Worm (Caenorhabditis elegans): ENCODE results near the gene cpf-1.

cpf-1 gene

ce11 chrII:8610085-8610484 lies 7.8 kb upstream of the cpf-1 start, which contains the start of gene F28C6.9:
Gene F28C6.9, minus strand, starts transcription at chrII:8610185.
- TF ChIP-seq nhr-76 (tag; optimal IDR thresholded peaks at IDR 0.05): no peak
- no peak for TF ChIP-seq cnd-1 (tag; optimal IDR thresholded peaks at IDR 0.05)
- no peak for TF ChIP-seq M03D4.4 (tag; optimal IDR thresholded peaks at IDR 0.05)
- no peak for TF ChIP-seq zip-8 (tag; optimal IDR thresholded peaks at IDR 0.05)
- no peak for TF ChIP-seq mls-2 (tag; optimal IDR thresholded peaks at IDR 0.05)
- TF ChIP-seq lin-32 (GFP tag; optimal IDR thresholded peaks at IDR 0.05): no peak
- no peak for TF ChIP-seq nhr-237 (tag; optimal IDR thresholded peaks at IDR 0.05)
- TF ChIP-seq ham-2 (GFP tag; optimal IDR thresholded peaks at IDR 0.05): no peak
- TF ChIP-seq sem-2 (GFP tag; optimal IDR thresholded peaks at IDR 0.05): no peak

- TF ChIP-seq nhr-12 (tag; optimal IDR thresholded peaks at IDR 0.05) (no peak), elt-3 (tag; optimal IDR thresholded peaks at IDR 0.05) (no peak), nhr-28 (tag; optimal IDR thresholded peaks at IDR 0.05) (no peak), lin-13 (tag; optimal IDR thresholded peaks at IDR 0.05) (no peak), hlh-1 (tag; optimal IDR thresholded peaks at IDR 0.05) (no peak), ceh-43 (GFP tag; optimal IDR thresholded peaks at IDR 0.05) (no peak), elt-1 (tag; optimal IDR thresholded peaks at IDR 0.05; ENCODE audit: borderline replicate concordance, insufficient read depth) (no peak), zip-8 (tag; optimal IDR thresholded peaks at IDR 0.05) (no peak), nhr-237 (tag; optimal IDR thresholded peaks at IDR 0.05) (no peak), lsy-2 (tag; optimal IDR thresholded peaks at IDR 0.05) (no peak), unc-120 (tag; optimal IDR thresholded peaks at IDR 0.05; ENCODE audit: poor library complexity, severe bottlenecking) (no peak), flh-1 (GFP tag; optimal IDR thresholded peaks at IDR 0.05) (no peak), ceh-39 (tag; optimal IDR thresholded peaks at IDR 0.05) (no peak), snpc-4 (tag; optimal IDR thresholded peaks at IDR 0.05) (no peak), lin-32 (GFP tag; optimal IDR thresholded peaks at IDR 0.05) (no peak), mls-2 (tag; optimal IDR thresholded peaks at IDR 0.05) (no peak)
Measured at ce11 chrII:8607662-8608061, 5.4 kb upstream of the cpf-1 start, which contains the start of gene F28C6.10. Gene F28C6.10, plus strand, starts transcription at chrII:8607962.

- TF ChIP-seq ztf-11 (tag; optimal IDR thresholded peaks at IDR 0.05) (no peak), unc-39 (tag; optimal IDR thresholded peaks at IDR 0.05) (no peak), elt-1 (tag; optimal IDR thresholded peaks at IDR 0.05; ENCODE audit: borderline replicate concordance, insufficient read depth) (no peak), ceh-83 (GFP tag; optimal IDR thresholded peaks at IDR 0.05) (no peak), nhr-237 (tag; optimal IDR thresholded peaks at IDR 0.05) (no peak), blmp-1 (tag; optimal IDR thresholded peaks at IDR 0.05) (no peak), mls-2 (tag; optimal IDR thresholded peaks at IDR 0.05) (no peak), mab-5 (tag; optimal IDR thresholded peaks at IDR 0.05) (no peak), drap-1 (GFP tag; optimal IDR thresholded peaks at IDR 0.05) (no peak), ham-2 (GFP tag; optimal IDR thresholded peaks at IDR 0.05) (no peak), lin-13 (tag; optimal IDR thresholded peaks at IDR 0.05) (no peak), lin-32 (GFP tag; optimal IDR thresholded peaks at IDR 0.05) (no peak), cnd-1 (tag; optimal IDR thresholded peaks at IDR 0.05) (no peak), tbx-8 (GFP tag; optimal IDR thresholded peaks at IDR 0.05) (no peak)
Measured at ce11 chrII:8606549-8606948, 4.3 kb upstream of the cpf-1 start, which contains the start of gene F28C6.8. Gene F28C6.8, plus strand, starts transcription at chrII:8606849.

ce11 chrII:8603567-8604359 lies 1.5 kb upstream of the cpf-1 start, which contains the start of gene suf-1:
Gene suf-1, plus strand, starts transcription at chrII:8603846.
- TF ChIP-seq nhr-237 (tag; optimal IDR thresholded peaks at IDR 0.05) (no peak), lsy-2 (tag; optimal IDR thresholded peaks at IDR 0.05) (peak; percentile 33), ces-1 (GFP tag; optimal IDR thresholded peaks at IDR 0.05) (peak; percentile 62)

- TF ChIP-seq flh-1 (GFP tag; optimal IDR thresholded peaks at IDR 0.05) (no peak), M03D4.4 (tag; optimal IDR thresholded peaks at IDR 0.05) (no peak), blmp-1 (tag; optimal IDR thresholded peaks at IDR 0.05) (no peak), ham-2 (GFP tag; optimal IDR thresholded peaks at IDR 0.05) (no peak)
Measured at ce11 chrII:8600165-8600564, 2.1 kb downstream of the cpf-1 start, which contains the start of gene pigg-1. Gene pigg-1, minus strand, starts transcription at chrII:8600265.
